Fruit fly (Drosophila melanogaster) whole organism, embryonic: Measurements from ENCODE around the gene ATP7.

Experiments used
- Adf1 ChIP-seq: fragments of 200-800 bp; sonication (Bioruptor generic); IDR thresholded peaks from 2 replicates; pipeline ENCODE4 v1.3.6; 2022; ENCODE audit warnings: missing biosample characterization, missing genetic modification characterization
- Asciz ChIP-seq: fragments of 200-800 bp; sonication (Bioruptor generic); optimal IDR thresholded peaks from 2 replicates; lab custom pipeline; 2017; ENCODE audit warnings: missing biosample characterization, mild to moderate bottlenecking, missing genetic modification characterization, missing genetic modification reagents
- Bdp1 ChIP-seq: fragments of 200-800 bp; sonication (Bioruptor generic); optimal IDR thresholded peaks from 3 replicates; lab custom pipeline; 2016; ENCODE audit warnings: missing biosample characterization, missing genetic modification characterization
- CG1024 ChIP-seq: fragments of 200-800 bp; sonication (Bioruptor generic); IDR thresholded peaks from 2 replicates; pipeline ENCODE4 v1.3.6; 2022; ENCODE audit warnings: missing biosample characterization, missing genetic modification characterization
- CG12659 ChIP-seq: fragments of 200-800 bp; sonication (Bioruptor generic); optimal IDR thresholded peaks from 3 replicates; lab custom pipeline; 2017; ENCODE audit warnings: mild to moderate bottlenecking, missing biosample characterization, missing genetic modification reagents, missing genetic modification characterization
- CG12769 ChIP-seq: fragments of 200-800 bp; sonication (Bioruptor generic); optimal IDR thresholded peaks from 2 replicates; lab custom pipeline; 2019; ENCODE audit warnings: missing biosample characterization, mild to moderate bottlenecking, missing genetic modification characterization, moderate library complexity
- CG12942 ChIP-seq: fragments of 200-800 bp; sonication (Bioruptor generic); optimal IDR thresholded peaks from 3 replicates; lab custom pipeline; 2016; ENCODE audit warnings: missing biosample characterization, missing genetic modification characterization
- CG13123 ChIP-seq: fragments of 200-800 bp; sonication (Bioruptor generic); optimal IDR thresholded peaks from 2 replicates; lab custom pipeline; 2016; ENCODE audit warnings: missing biosample characterization, missing genetic modification characterization
- CG14965 ChIP-seq: fragments of 200-800 bp; sonication (Bioruptor generic); optimal IDR thresholded peaks from 2 replicates; lab custom pipeline; 2016; ENCODE audit warnings: missing biosample characterization, missing genetic modification characterization, borderline replicate concordance
- CG15011 ChIP-seq: fragments of 200-800 bp; sonication (Bioruptor generic); optimal IDR thresholded peaks from 3 replicates; lab custom pipeline; 2018; ENCODE audit warnings: missing biosample characterization, mild to moderate bottlenecking, missing genetic modification characterization
- CG16815 ChIP-seq: fragments of 200-800 bp; sonication (Bioruptor generic); optimal IDR thresholded peaks from 3 replicates; lab custom pipeline; 2017; ENCODE audit warnings: missing biosample characterization, mild to moderate bottlenecking, missing genetic modification characterization
- CG2116 ChIP-seq: fragments of 200-800 bp; sonication (Bioruptor generic); optimal IDR thresholded peaks from 3 replicates; lab custom pipeline; 2018; ENCODE audit warnings: missing biosample characterization, mild to moderate bottlenecking, missing genetic modification characterization
- CG3726 ChIP-seq: fragments of 200-800 bp; sonication (Bioruptor generic); IDR thresholded peaks from 3 replicates; pipeline ENCODE4, ENCODE4 v1.3.6; 2022; ENCODE audit warnings: missing biosample characterization, missing genetic modification characterization
- CG6689 ChIP-seq: fragments of 200-800 bp; sonication (Bioruptor generic); IDR thresholded peaks from 2 replicates; pipeline ENCODE4 v1.3.6; 2022; ENCODE audit warnings: missing biosample characterization, missing genetic modification characterization
- CG6765 ChIP-seq: fragments of 200-800 bp; sonication (Bioruptor generic); optimal IDR thresholded peaks from 3 replicates; lab custom pipeline; 2017; ENCODE audit warnings: missing biosample characterization, mild to moderate bottlenecking, missing genetic modification characterization
- CG7556 ChIP-seq: fragments of 200-800 bp; sonication (Bioruptor generic); optimal IDR thresholded peaks from 2 replicates; lab custom pipeline; 2017; ENCODE audit warnings: missing biosample characterization, mild to moderate bottlenecking, missing genetic modification characterization
- Chrac-16 ChIP-seq: fragments of 200-800 bp; sonication (Bioruptor generic); optimal IDR thresholded peaks from 3 replicates; lab custom pipeline; 2016; ENCODE audit warnings: missing biosample characterization, missing genetic modification characterization
- CkIIα-i1 ChIP-seq: fragments of 200-800 bp; sonication (Bioruptor generic); IDR thresholded peaks from 2 replicates; pipeline ENCODE4 v1.3.6; 2022; ENCODE audit warnings: missing biosample characterization, missing genetic modification characterization
- Dll ChIP-seq: fragments of 200-800 bp; sonication (Bioruptor generic); IDR thresholded peaks from 4 replicates; pipeline ENCODE4 v1.3.6; 2022; ENCODE audit warnings: missing biosample characterization, missing genetic modification characterization; ENCODE audit not compliant: partially characterized antibody
- Doc3 ChIP-seq: fragments of 200-800 bp; sonication (Bioruptor generic); IDR thresholded peaks from 3 replicates; pipeline ENCODE4 v1.3.6; 2022; ENCODE audit warnings: missing biosample characterization, missing genetic modification characterization; ENCODE audit not compliant: partially characterized antibody
- H2.0 ChIP-seq: fragments of 200-800 bp; sonication (Bioruptor generic); IDR thresholded peaks from 2 replicates; pipeline ENCODE4 v1.3.6; 2022; ENCODE audit warnings: missing biosample characterization, missing genetic modification characterization
- HLH54F ChIP-seq: fragments of 200-800 bp; sonication (Bioruptor generic); optimal IDR thresholded peaks from 3 replicates; lab custom pipeline; 2016; ENCODE audit warnings: missing biosample characterization, missing genetic modification characterization
- Hr78 ChIP-seq, 2 experiments: fragments of 200-800 bp in 1 of 2; fragments of >200 bp in 1 of 2; sonication (Bioruptor generic) in 1 of 2; optimal IDR thresholded peaks; 2 replicates each; lab custom pipeline; 2017 to 2019; ENCODE audit warnings: missing biosample characterization in 2 of 2, missing genetic modification characterization in 2 of 2, mild to moderate bottlenecking in 1 of 2, moderate library complexity in 1 of 2
- Kr ChIP-seq: fragments of 200-800 bp; sonication (Bioruptor generic); optimal IDR thresholded peaks from 2 replicates; lab custom pipeline; 2017; ENCODE audit warnings: missing biosample characterization, mild to moderate bottlenecking, missing genetic modification characterization
- MBD-R2 ChIP-seq: fragments of 200-800 bp; sonication (Bioruptor generic); IDR thresholded peaks from 2 replicates; pipeline ENCODE4 v1.3.6; 2022; ENCODE audit warnings: missing biosample characterization, missing genetic modification characterization
- NK7.1 ChIP-seq: fragments of 200-800 bp; sonication (Bioruptor generic); optimal IDR thresholded peaks from 3 replicates; lab custom pipeline; 2016; ENCODE audit warnings: missing biosample characterization, missing genetic modification characterization
- Taf1 ChIP-seq: fragments of 200-800 bp; sonication (Bioruptor generic); IDR thresholded peaks from 2 replicates; pipeline ENCODE4 v1.3.6; 2022; ENCODE audit warnings: missing biosample characterization, missing genetic modification characterization
- YL-1 ChIP-seq: fragments of 200-800 bp; sonication (Bioruptor generic); optimal IDR thresholded peaks from 3 replicates; lab custom pipeline; 2017; ENCODE audit warnings: missing biosample characterization, mild to moderate bottlenecking, missing genetic modification characterization
- chm ChIP-seq: fragments of 200-800 bp; sonication (Bioruptor generic); IDR thresholded peaks from 2 replicates; pipeline ENCODE4 v1.3.6; 2022; ENCODE audit warnings: missing biosample characterization, missing genetic modification characterization
- da ChIP-seq: fragments of 200-800 bp; sonication (Bioruptor generic); optimal IDR thresholded peaks from 2 replicates; lab custom pipeline; 2016; ENCODE audit warnings: missing biosample characterization, missing genetic modification characterization
- dmrt99B ChIP-seq: fragments of 200-800 bp; sonication (Bioruptor generic); optimal IDR thresholded peaks from 2 replicates; lab custom pipeline; 2018; ENCODE audit warnings: missing biosample characterization, mild to moderate bottlenecking, missing genetic modification characterization, moderate library complexity
- fd64A ChIP-seq: fragments of 200-800 bp; sonication (Bioruptor generic); optimal IDR thresholded peaks from 3 replicates; lab custom pipeline; 2018; ENCODE audit warnings: missing biosample characterization, mild to moderate bottlenecking, missing genetic modification characterization
- fd96Cb ChIP-seq: fragments of 200-800 bp; sonication (Bioruptor generic); optimal IDR thresholded peaks from 2 replicates; lab custom pipeline; 2018; ENCODE audit warnings: missing biosample characterization, mild to moderate bottlenecking, missing genetic modification characterization, moderate library complexity
- fru ChIP-seq: fragments of >200 bp; optimal IDR thresholded peaks from 2 replicates; lab custom pipeline; 2017
- fu2 ChIP-seq: fragments of 200-800 bp; sonication (Bioruptor generic); optimal IDR thresholded peaks from 2 replicates; lab custom pipeline; 2016; ENCODE audit warnings: missing biosample characterization, missing genetic modification characterization
- grau ChIP-seq: fragments of 200-800 bp; optimal IDR thresholded peaks from 3 replicates; lab custom pipeline; 2019; ENCODE audit warnings: missing biosample characterization, mild to moderate bottlenecking, missing genetic modification characterization, moderate library complexity
- lab ChIP-seq: fragments of 200-800 bp; sonication (Bioruptor generic); optimal IDR thresholded peaks from 3 replicates; lab custom pipeline; 2017; ENCODE audit warnings: missing biosample characterization, missing genetic modification characterization, mild to moderate bottlenecking, moderate library complexity, missing genetic modification reagents
- lbe ChIP-seq: fragments of 200-800 bp; sonication (Bioruptor generic); optimal IDR thresholded peaks from 2 replicates; lab custom pipeline; 2016; ENCODE audit warnings: missing biosample characterization, mild to moderate bottlenecking, missing genetic modification characterization
- nmo ChIP-seq: fragments of 200-800 bp; sonication (Bioruptor generic); optimal IDR thresholded peaks from 2 replicates; lab custom pipeline; 2018; ENCODE audit warnings: missing biosample characterization, mild to moderate bottlenecking, missing genetic modification characterization, moderate library complexity
- pum ChIP-seq: fragments of 200-800 bp; sonication (Bioruptor generic); optimal IDR thresholded peaks from 2 replicates; lab custom pipeline; 2016; ENCODE audit warnings: missing biosample characterization, missing genetic modification characterization
- sc ChIP-seq, 3 experiments: fragments of >200 bp in 2 of 3; fragments of 200-800 bp in 1 of 3; sonication (Bioruptor generic) in 1 of 3; optimal IDR thresholded peaks; 2 replicates in 2 of 3; 3 replicates in 1 of 3; lab custom pipeline; 2017; ENCODE audit warnings: mild to moderate bottlenecking in 1 of 3, missing biosample characterization in 1 of 3, missing genetic modification characterization in 1 of 3, missing genetic modification reagents in 1 of 3
- slou ChIP-seq: fragments of 200-800 bp; sonication (Bioruptor generic); optimal IDR thresholded peaks from 3 replicates; lab custom pipeline; 2016; ENCODE audit warnings: missing biosample characterization, missing genetic modification characterization
- ttk ChIP-seq: fragments of 200-800 bp; sonication (Bioruptor generic); IDR thresholded peaks from 2 replicates; pipeline ENCODE4 v2.1.2; 2022; ENCODE audit warnings: missing biosample characterization, missing genetic modification characterization

ATP7 gene

dm6 chrX:11806867-11807747 is 47.7 kb upstream of the ATP7 start, which contains the start of gene Hsc70-3 (continued):
- TF ChIP-seq Doc3 (GFP tag; lab: Robert Waterston, UW) (peak; percentile 78; the same call in 2 of the 3 replicates), MBD-R2 (GFP tag; lab: Robert Waterston, UW) (no peak), Hr78 (GFP tag; optimal IDR thresholded peaks at IDR 0.05; lab: Kevin White, UChicago) (peak in 1 of 2 experiments; percentile 6), chm (GFP tag; lab: Robert Waterston, UW) (peak; percentile 15; the same call in 1 of the 2 replicates), fd64A (GFP tag; lab: Kevin White, UChicago) (peak; percentile 82), CG12769 (tag; lab: Kevin White, UChicago) (peak; percentile 41), da (GFP tag; lab: Kevin White, UChicago) (no peak), lab (no peak), NK7.1 (GFP tag; lab: Kevin White, UChicago) (no peak), CG1024 (GFP tag; lab: Robert Waterston, UW) (no peak), CG16815 (no peak), nmo (GFP tag; lab: Kevin White, UChicago) (peak; percentile 53), fd96Cb (tag; lab: Kevin White, UChicago) (no peak), H2.0 (GFP tag; lab: Robert Waterston, UW) (no peak), CkIIα-i1 (GFP tag; lab: Robert Waterston, UW) (no peak), Kr (no peak), Dll (GFP tag; lab: Robert Waterston, UW) (peak; percentile 89), pum (no peak), CG7556 (peak; percentile 30), fu2 (GFP tag; lab: Kevin White, UChicago) (no peak), CG2116 (GFP tag; lab: Kevin White, UChicago) (peak; percentile 46), CG12942 (GFP tag; lab: Kevin White, UChicago) (no peak), YL-1 (peak; percentile 37), slou (GFP tag; lab: Kevin White, UChicago) (no peak), Bdp1 (no peak), HLH54F (GFP tag; lab: Kevin White, UChicago) (no peak), CG13123 (no peak), CG14965 (GFP tag; lab: Kevin White, UChicago) (no peak), grau (peak; percentile 33), CG15011 (GFP tag; lab: Kevin White, UChicago) (no peak), CG6765 (GFP tag; lab: Kevin White, UChicago) (peak; percentile 6), CG12659 (peak; percentile 47), CG6689 (GFP tag; lab: Robert Waterston, UW) (no peak), dmrt99B (tag; lab: Kevin White, UChicago) (peak; percentile 16), CG3726 (GFP tag; lab: Robert Waterston, UW) (no peak), Taf1 (GFP tag; lab: Robert Waterston, UW) (no peak), ttk (GFP tag; lab: Robert Waterston, UW) (no peak), sc (optimal IDR thresholded peaks at IDR 0.05; lab: Kevin White, UChicago) (no peak), sc (GFP tag; optimal IDR thresholded peaks at IDR 0.05; lab: Kevin White, UChicago) (peak; percentile 41), fru (lab: Kevin White, UChicago) (no peak), Chrac-16 (GFP tag; lab: Kevin White, UChicago) (no peak), lbe (no peak), Asciz (GFP tag; lab: Kevin White, UChicago) (peak; percentile 83), Adf1 (GFP tag; lab: Robert Waterston, UW) (no peak)
